In genomic region chrX:18315835-18316234, dm6 we compare ENCODE assay signal across 4 fruit fly cellular contexts.
TF ChIP-seq lines count a peak whose summit lies in the region.

No protein-coding gene starts in this region.

- TF ChIP-seq CTCF in whole organism, embryonic (GFP tag; optimal IDR thresholded peaks at IDR 0.05; lab: Kevin White, UChicago): no peak

TF ChIP-seq in whole organism, embryonic, 481 proteins besides CTCF, POLR2A, EP300 and RAD21:
- TF ChIP-seq Deaf1 (tag; optimal IDR thresholded peaks at IDR 0.05; lab: Kevin White, UChicago) (peak; percentile 89), hb (GFP tag; IDR thresholded peaks at IDR 0.05; lab: Robert Waterston, UW; ENCODE audit: partially characterized antibody) (no peak), CG4360 (GFP tag; IDR thresholded peaks at IDR 0.05; lab: Robert Waterston, UW) (peak; percentile 73), cg (GFP tag; optimal IDR thresholded peaks at IDR 0.05; lab: Kevin White, UChicago) (peak; percentile 48), Jarid2 (GFP tag; optimal IDR thresholded peaks at IDR 0.05; lab: Kevin White, UChicago) (no peak), CG3838 (GFP tag; optimal IDR thresholded peaks at IDR 0.05; lab: Kevin White, UChicago) (no peak), Hr39 (optimal IDR thresholded peaks at IDR 0.05; lab: Kevin White, UChicago) (peak; percentile 91), Nf-YC (tag; optimal IDR thresholded peaks at IDR 0.05; lab: Kevin White, UChicago) (peak; percentile 36), z (GFP tag; IDR thresholded peaks at IDR 0.05; lab: Robert Waterston, UW) (peak; percentile 31; the same call in 1 of the 3 replicates), chinmo (GFP tag; IDR thresholded peaks at IDR 0.05; lab: Robert Waterston, UW; ENCODE audit: partially characterized antibody) (0 out of 4 replicates have a peak, but pooled peaks have one; percentile 34)

TF ChIP-seq in whole organism, prepupa, 60 proteins besides CTCF, POLR2A, EP300 and RAD21:
- no peak for TF ChIP-seq Hr39 (GFP tag; optimal IDR thresholded peaks at IDR 0.05; lab: Kevin White, UChicago)
- TF ChIP-seq svp (GFP tag; lab: Kevin White, UChicago): peak; percentile 75

TF ChIP-seq in whole organism, pupa, 21 proteins besides CTCF, POLR2A, EP300 and RAD21:
- TF ChIP-seq CG13204 (GFP tag; optimal IDR thresholded peaks at IDR 0.05; lab: Kevin White, UChicago): peak; percentile 59
- no peak for TF ChIP-seq CG10348 (GFP tag; IDR thresholded peaks at IDR 0.05; lab: Robert Waterston, UW)
- TF ChIP-seq CG4496 (GFP tag; IDR thresholded peaks at IDR 0.05; lab: Robert Waterston, UW): no peak

TF ChIP-seq in whole organism, wandering third instar larva, 38 proteins besides CTCF, POLR2A, EP300 and RAD21:
- TF ChIP-seq Rel (GFP tag; optimal IDR thresholded peaks at IDR 0.05; lab: Kevin White, UChicago) (no peak), Rel (tag; optimal IDR thresholded peaks at IDR 0.05; lab: Kevin White, UChicago) (peak; percentile 77), h (GFP tag; optimal IDR thresholded peaks at IDR 0.05; lab: Kevin White, UChicago) (peak; percentile 3), usp (GFP tag; optimal IDR thresholded peaks at IDR 0.05; lab: Kevin White, UChicago) (no peak)

Comparison
In these comparisons a context has a peak if more than half of its experiments do, and no peak if none do; other contexts are left out.
1. Of the 7 proteins assayed by ChIP-seq in both whole organism, embryonic and whole organism, prepupa: peak only in whole organism, embryonic: Hr39; only in whole organism, prepupa: none; in both: none; in neither: 6.